Fruit fly (Drosophila melanogaster): ENCODE data around the gene CG9004.
A peak's percentile ranks its signal among the peaks of the same experiment; 100 is the strongest.

Gene CG9004

DNA sequence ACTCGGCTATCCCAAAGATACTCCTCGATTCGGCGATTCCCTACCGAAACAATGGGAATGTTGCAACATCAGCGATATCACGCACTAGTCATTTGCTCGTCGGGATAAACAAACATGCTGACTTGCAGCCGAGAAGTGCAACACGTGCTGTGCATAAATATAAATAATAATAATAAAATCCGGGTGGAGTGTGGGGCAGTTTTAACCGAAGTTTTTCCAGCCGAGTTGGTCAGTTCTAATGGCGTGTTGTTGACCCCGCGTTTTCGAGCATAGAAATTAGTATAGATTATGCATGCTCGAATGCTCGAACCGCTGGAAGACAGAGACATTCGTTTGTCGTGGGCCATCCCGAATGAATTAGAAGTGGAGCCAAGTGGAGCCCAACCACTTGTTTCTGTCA, 25.1 kb downstream of the CG9004 start:
- TF ChIP-seq Eip74EF (GFP tag; optimal IDR thresholded peaks at IDR 0.05) (peak in 1 of 2 experiments; percentile 37), CG2199 (GFP tag; IDR thresholded peaks at IDR 0.05) (0 out of 3 replicates have a peak, but pooled peaks have one; percentile 42), Chrac-16 (GFP tag; optimal IDR thresholded peaks at IDR 0.05) (no peak), CG6813 (GFP tag; optimal IDR thresholded peaks at IDR 0.05) (no peak), vvl (GFP tag; IDR thresholded peaks at IDR 0.05) (peak; percentile 64; the same call in 1 of the 2 replicates), H15 (GFP tag; IDR thresholded peaks at IDR 0.05) (0 out of 3 replicates have a peak, but pooled peaks have one; percentile 40), abd-A (tag; optimal IDR thresholded peaks at IDR 0.05) (peak; percentile 7), Bdp1 (GFP tag; optimal IDR thresholded peaks at IDR 0.05) (no peak), kni (GFP tag; optimal IDR thresholded peaks at IDR 0.05) (peak; percentile 65), aop (GFP tag; IDR thresholded peaks at IDR 0.05) (no peak), CG8290 (GFP tag; optimal IDR thresholded peaks at IDR 0.05) (no peak), CG8290 (tag; optimal IDR thresholded peaks at IDR 0.05) (no peak)

DNA sequence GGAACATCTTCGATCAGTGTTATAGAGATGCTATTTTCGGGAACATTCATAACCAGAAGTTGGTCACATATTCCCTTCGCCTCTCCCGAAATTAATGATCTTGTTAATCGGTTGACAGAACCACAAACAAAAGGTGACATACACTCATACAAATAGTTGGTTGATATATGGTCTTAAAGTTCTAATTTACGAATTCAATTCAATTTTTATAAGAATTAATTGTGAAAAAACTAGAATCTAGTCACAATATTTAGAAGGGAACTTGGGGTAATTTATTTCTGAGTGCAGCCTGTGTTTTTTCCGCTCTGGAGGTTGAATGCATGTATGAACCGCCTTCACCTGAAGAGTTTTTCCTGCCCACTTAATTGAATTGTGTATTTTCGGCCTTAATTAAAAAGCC, 26.3 kb downstream of the CG9004 start:
- no peak for TF ChIP-seq CG15479 (GFP tag; optimal IDR thresholded peaks at IDR 0.05)
- TF ChIP-seq stc (GFP tag; IDR thresholded peaks at IDR 0.05): no peak
- TF ChIP-seq Mes4 (GFP tag; optimal IDR thresholded peaks at IDR 0.05): no peak
- TF ChIP-seq CG10431 (GFP tag; optimal IDR thresholded peaks at IDR 0.05): no peak
- no peak for TF ChIP-seq Doc3 (GFP tag; IDR thresholded peaks at IDR 0.05; ENCODE audit: partially characterized antibody)
- no peak for TF ChIP-seq Aef1 (GFP tag; IDR thresholded peaks at IDR 0.05)
- no peak for TF ChIP-seq hb (GFP tag; IDR thresholded peaks at IDR 0.05; ENCODE audit: partially characterized antibody)
- no peak for TF ChIP-seq CG9797 (GFP tag; optimal IDR thresholded peaks at IDR 0.05)
- TF ChIP-seq Camta (GFP tag; optimal IDR thresholded peaks at IDR 0.05): no peak
- TF ChIP-seq Sox102F (GFP tag; optimal IDR thresholded peaks at IDR 0.05): peak; percentile 58
- no peak for TF ChIP-seq HLHmδ (GFP tag; optimal IDR thresholded peaks at IDR 0.05)
- TF ChIP-seq HLH3B (GFP tag; IDR thresholded peaks at IDR 0.05): no peak
- peak; percentile 37; the same call in 1 of the 2 replicates for TF ChIP-seq Xrp1 (GFP tag; IDR thresholded peaks at IDR 0.05)
- no peak for TF ChIP-seq fd64A (GFP tag; optimal IDR thresholded peaks at IDR 0.05)
- TF ChIP-seq fu2 (GFP tag; optimal IDR thresholded peaks at IDR 0.05): no peak
- TF ChIP-seq CG3838 (GFP tag; optimal IDR thresholded peaks at IDR 0.05): no peak
- TF ChIP-seq CG10543 (GFP tag; optimal IDR thresholded peaks at IDR 0.05): no peak
- no peak for TF ChIP-seq bbx (GFP tag; IDR thresholded peaks at IDR 0.05; ENCODE audit: partially characterized antibody)
- no peak for TF ChIP-seq corto (GFP tag; optimal IDR thresholded peaks at IDR 0.05)
- no peak for TF ChIP-seq CG8944 (GFP tag; optimal IDR thresholded peaks at IDR 0.05)
- TF ChIP-seq zen2 (GFP tag; IDR thresholded peaks at IDR 0.05; ENCODE audit: partially characterized antibody): no peak
- no peak for TF ChIP-seq disco-r (GFP tag; optimal IDR thresholded peaks at IDR 0.05)
- no peak for TF ChIP-seq CG14667 (GFP tag; IDR thresholded peaks at IDR 0.05)
- TF ChIP-seq gem (tag; optimal IDR thresholded peaks at IDR 0.05): peak; percentile 52
- no peak for TF ChIP-seq ro (GFP tag; IDR thresholded peaks at IDR 0.05)
- no peak for TF ChIP-seq knrl (GFP tag; IDR thresholded peaks at IDR 0.05; ENCODE audit: partially characterized antibody)
- no peak for TF ChIP-seq peb (GFP tag; IDR thresholded peaks at IDR 0.05)
- no peak for TF ChIP-seq CG17612 (GFP tag; IDR thresholded peaks at IDR 0.05)
- no peak for TF ChIP-seq CG4707 (GFP tag; optimal IDR thresholded peaks at IDR 0.05)
- TF ChIP-seq bsh (GFP tag; optimal IDR thresholded peaks at IDR 0.05): peak in 1 of 2 experiments; percentile 70
- no peak for TF ChIP-seq CrebB (tag; optimal IDR thresholded peaks at IDR 0.05)
- TF ChIP-seq CG17802 (tag; optimal IDR thresholded peaks at IDR 0.05): no peak
- TF ChIP-seq CG2199 (GFP tag; IDR thresholded peaks at IDR 0.05): no peak
- TF ChIP-seq Vsx1 (GFP tag; optimal IDR thresholded peaks at IDR 0.05): no peak
- no peak for TF ChIP-seq cato (GFP tag; optimal IDR thresholded peaks at IDR 0.05; ENCODE audit: borderline replicate concordance)
- no peak for TF ChIP-seq zfh2 (GFP tag; optimal IDR thresholded peaks at IDR 0.05)
- peak; percentile 23; the same call in 1 of the 2 replicates for TF ChIP-seq CG17328 (GFP tag; IDR thresholded peaks at IDR 0.05)
- TF ChIP-seq CG31365 (tag; optimal IDR thresholded peaks at IDR 0.05): no peak
- TF ChIP-seq pnt (GFP tag; optimal IDR thresholded peaks at IDR 0.05): no peak
